In genomic region chr2L:3107988-3108678, dm6 we compare ENCODE assay signal across 2 fruit fly cellular contexts.
TF ChIP-seq lines count a peak whose summit lies in the region.

No protein-coding gene starts in this region.

TF ChIP-seq in whole organism, embryonic, 481 proteins besides CTCF, POLR2A, EP300 and RAD21 (continued from another document and continues in another):
- no peak for TF ChIP-seq Lim3 (GFP tag; IDR thresholded peaks at IDR 0.05; lab: Robert Waterston, UW)
- TF ChIP-seq sd (tag; optimal IDR thresholded peaks at IDR 0.05; lab: Kevin White, UChicago), result peak; percentile 39
- no peak for TF ChIP-seq usp (GFP tag; optimal IDR thresholded peaks at IDR 0.05; lab: Kevin White, UChicago)
- no peak for TF ChIP-seq fru (optimal IDR thresholded peaks at IDR 0.05; lab: Kevin White, UChicago)
- peak; percentile 85 for TF ChIP-seq stwl (tag; optimal IDR thresholded peaks at IDR 0.05; lab: Kevin White, UChicago)
- TF ChIP-seq CG8089 (GFP tag; optimal IDR thresholded peaks at IDR 0.05; lab: Kevin White, UChicago), result no peak
- no peak for TF ChIP-seq p53 (GFP tag; optimal IDR thresholded peaks at IDR 0.05; lab: Kevin White, UChicago)
- no peak for TF ChIP-seq CG2678 (tag; optimal IDR thresholded peaks at IDR 0.05; lab: Kevin White, UChicago)
- peak; percentile 13 for TF ChIP-seq nmo (GFP tag; optimal IDR thresholded peaks at IDR 0.05; lab: Kevin White, UChicago)
- no peak for TF ChIP-seq CG7357 (GFP tag; IDR thresholded peaks at IDR 0.05; lab: Robert Waterston, UW)
- peak; percentile 7 for TF ChIP-seq Dp (GFP tag; optimal IDR thresholded peaks at IDR 0.05; lab: Kevin White, UChicago)
- TF ChIP-seq CG2712 (tag; optimal IDR thresholded peaks at IDR 0.05; lab: Kevin White, UChicago), result no peak
- peak; percentile 82 for TF ChIP-seq Jarid2 (GFP tag; optimal IDR thresholded peaks at IDR 0.05; lab: Kevin White, UChicago)
- peak; percentile 48 for TF ChIP-seq CG15269 (tag; optimal IDR thresholded peaks at IDR 0.05; lab: Kevin White, UChicago)
- TF ChIP-seq pzg (GFP tag; optimal IDR thresholded peaks at IDR 0.05; lab: Kevin White, UChicago), result no peak
- peak; percentile 8 to 94 for TF ChIP-seq Eip74EF (GFP tag; optimal IDR thresholded peaks at IDR 0.05; lab: Kevin White, UChicago)
- no peak for TF ChIP-seq pfk (GFP tag; optimal IDR thresholded peaks at IDR 0.05; lab: Kevin White, UChicago)
- peak; percentile 46; the same call in 1 of the 3 replicates for TF ChIP-seq Opbp (GFP tag; IDR thresholded peaks at IDR 0.05; lab: Robert Waterston, UW; ENCODE audit: partially characterized antibody)
- peak; percentile 10; the same call in 1 of the 2 replicates for TF ChIP-seq chm (GFP tag; IDR thresholded peaks at IDR 0.05; lab: Robert Waterston, UW)
- no peak for TF ChIP-seq CG10274 (GFP tag; optimal IDR thresholded peaks at IDR 0.05; lab: Kevin White, UChicago)
- peak; percentile 36; the same call in 1 of the 2 replicates for TF ChIP-seq Bgb (GFP tag; IDR thresholded peaks at IDR 0.05; lab: Robert Waterston, UW; ENCODE audit: partially characterized antibody)
- no peak for TF ChIP-seq CG8765 (GFP tag; IDR thresholded peaks at IDR 0.05; lab: Robert Waterston, UW)
- TF ChIP-seq z (GFP tag; IDR thresholded peaks at IDR 0.05; lab: Robert Waterston, UW), result 0 out of 3 replicates have a peak, but pooled peaks have one; percentile 34
- 0 out of 3 replicates have a peak, but pooled peaks have one; percentile 12 for TF ChIP-seq row (GFP tag; IDR thresholded peaks at IDR 0.05; lab: Robert Waterston, UW)
- TF ChIP-seq CrebB (tag; optimal IDR thresholded peaks at IDR 0.05; lab: Kevin White, UChicago), result no peak
- TF ChIP-seq CG10209 (GFP tag; optimal IDR thresholded peaks at IDR 0.05; lab: Kevin White, UChicago), result no peak
- 0 out of 2 replicates have a peak, but pooled peaks have one; percentile 32 for TF ChIP-seq Rfx (GFP tag; IDR thresholded peaks at IDR 0.05; lab: Robert Waterston, UW)
- peak; percentile 99 for TF ChIP-seq chinmo (GFP tag; IDR thresholded peaks at IDR 0.05; lab: Robert Waterston, UW; ENCODE audit: partially characterized antibody)
- no peak for TF ChIP-seq CG2120 (GFP tag; optimal IDR thresholded peaks at IDR 0.05; lab: Kevin White, UChicago)
- no peak for TF ChIP-seq Doc2 (GFP tag; IDR thresholded peaks at IDR 0.05; lab: Robert Waterston, UW)
- TF ChIP-seq lola (GFP tag; optimal IDR thresholded peaks at IDR 0.05; lab: Kevin White, UChicago), result peak in 1 of 3 experiments; percentile 51
- no peak for TF ChIP-seq CG3407 (GFP tag; optimal IDR thresholded peaks at IDR 0.05; lab: Kevin White, UChicago)
- no peak for TF ChIP-seq CG8290 (GFP tag; optimal IDR thresholded peaks at IDR 0.05; lab: Kevin White, UChicago)
- TF ChIP-seq CG8290 (tag; optimal IDR thresholded peaks at IDR 0.05; lab: Kevin White, UChicago), result peak; percentile 14 to 70
- no peak for TF ChIP-seq CG3838 (GFP tag; optimal IDR thresholded peaks at IDR 0.05; lab: Kevin White, UChicago)
- no peak for TF ChIP-seq CG32772 (GFP tag; IDR thresholded peaks at IDR 0.05; lab: Robert Waterston, UW)
- no peak for TF ChIP-seq ara (GFP tag; IDR thresholded peaks at IDR 0.05; lab: Robert Waterston, UW)
- no peak for TF ChIP-seq CG9797 (GFP tag; optimal IDR thresholded peaks at IDR 0.05; lab: Kevin White, UChicago)
- TF ChIP-seq Vsx1 (GFP tag; optimal IDR thresholded peaks at IDR 0.05; lab: Kevin White, UChicago), result no peak
- TF ChIP-seq CG3163 (GFP tag; optimal IDR thresholded peaks at IDR 0.05; lab: Kevin White, UChicago), result peak; percentile 97
- TF ChIP-seq CG6813 (GFP tag; optimal IDR thresholded peaks at IDR 0.05; lab: Kevin White, UChicago), result no peak
- no peak for TF ChIP-seq tap (tag; optimal IDR thresholded peaks at IDR 0.05; lab: Kevin White, UChicago)
- no peak for TF ChIP-seq aop (GFP tag; IDR thresholded peaks at IDR 0.05; lab: Robert Waterston, UW)
- TF ChIP-seq CG17568 (GFP tag; optimal IDR thresholded peaks at IDR 0.05; lab: Kevin White, UChicago), result no peak
- TF ChIP-seq kay (GFP tag; optimal IDR thresholded peaks at IDR 0.05; lab: Kevin White, UChicago), result peak; percentile 39
- TF ChIP-seq CG43689 (GFP tag; IDR thresholded peaks at IDR 0.05; lab: Robert Waterston, UW), result no peak
- peak; percentile 37; the same call in 1 of the 2 replicates for TF ChIP-seq CG13287 (GFP tag; IDR thresholded peaks at IDR 0.05; lab: Robert Waterston, UW; ENCODE audit: partially characterized antibody)
- TF ChIP-seq chif (GFP tag; optimal IDR thresholded peaks at IDR 0.05; lab: Kevin White, UChicago), result no peak
- no peak for TF ChIP-seq H15 (GFP tag; IDR thresholded peaks at IDR 0.05; lab: Robert Waterston, UW)
- no peak for TF ChIP-seq sens-2 (GFP tag; IDR thresholded peaks at IDR 0.05; lab: Robert Waterston, UW)
- TF ChIP-seq CG17359 (tag; optimal IDR thresholded peaks at IDR 0.05; lab: Kevin White, UChicago), result no peak
- no peak for TF ChIP-seq Fer2 (tag; optimal IDR thresholded peaks at IDR 0.05; lab: Kevin White, UChicago)
- no peak for TF ChIP-seq esg (GFP tag; conservative IDR thresholded peaks at IDR 0.05; lab: Robert Waterston, UW)
- no peak for TF ChIP-seq Pdp1 (GFP tag; optimal IDR thresholded peaks at IDR 0.05; lab: Kevin White, UChicago)
- TF ChIP-seq disco-r (GFP tag; optimal IDR thresholded peaks at IDR 0.05; lab: Kevin White, UChicago), result no peak
- no peak for TF ChIP-seq org-1 (GFP tag; optimal IDR thresholded peaks at IDR 0.05; lab: Kevin White, UChicago)
- TF ChIP-seq fd96Cb (tag; optimal IDR thresholded peaks at IDR 0.05; lab: Kevin White, UChicago), result no peak
- no peak for TF ChIP-seq ken (GFP tag; IDR thresholded peaks at IDR 0.05; lab: Robert Waterston, UW)
- TF ChIP-seq CG16863 (GFP tag; optimal IDR thresholded peaks at IDR 0.05; lab: Kevin White, UChicago), result no peak
- TF ChIP-seq bigmax (GFP tag; optimal IDR thresholded peaks at IDR 0.05; lab: Kevin White, UChicago), result no peak
- TF ChIP-seq grn (GFP tag; optimal IDR thresholded peaks at IDR 0.05; lab: Kevin White, UChicago), result peak; percentile 92
- no peak for TF ChIP-seq Mrtf (GFP tag; IDR thresholded peaks at IDR 0.05; lab: Robert Waterston, UW)
- no peak for TF ChIP-seq CG30431 (GFP tag; optimal IDR thresholded peaks at IDR 0.05; lab: Kevin White, UChicago)
- peak; percentile 60 for TF ChIP-seq oc (tag; optimal IDR thresholded peaks at IDR 0.05; lab: Kevin White, UChicago)
- peak; percentile 100 for TF ChIP-seq CG2199 (GFP tag; IDR thresholded peaks at IDR 0.05; lab: Robert Waterston, UW)
- TF ChIP-seq luna (GFP tag; optimal IDR thresholded peaks at IDR 0.05; lab: Kevin White, UChicago), result no peak
- TF ChIP-seq CG17912 (GFP tag; optimal IDR thresholded peaks at IDR 0.05; lab: Kevin White, UChicago), result peak; percentile 22

TF ChIP-seq in whole organism, prepupa, 60 proteins besides CTCF, POLR2A, EP300 and RAD21 (continued from another document):
- TF ChIP-seq Hr39 (GFP tag; optimal IDR thresholded peaks at IDR 0.05; lab: Kevin White, UChicago), result no peak
- TF ChIP-seq salr (GFP tag; optimal IDR thresholded peaks at IDR 0.05; lab: Kevin White, UChicago), result no peak
- 0 out of 2 replicates have a peak, but pooled peaks have one; percentile 9 for TF ChIP-seq CG15336 (GFP tag; IDR thresholded peaks at IDR 0.05; lab: Robert Waterston, UW)
- TF ChIP-seq CG8319 (GFP tag; optimal IDR thresholded peaks at IDR 0.05; lab: Kevin White, UChicago), result no peak
- TF ChIP-seq CG6163 (GFP tag; IDR thresholded peaks at IDR 0.05; lab: Robert Waterston, UW), result no peak
- TF ChIP-seq CG6276 (GFP tag; optimal IDR thresholded peaks at IDR 0.05; lab: Kevin White, UChicago), result no peak
- TF ChIP-seq CG3032 (tag; optimal IDR thresholded peaks at IDR 0.05; lab: Kevin White, UChicago), result no peak
- TF ChIP-seq CG11902 (GFP tag; optimal IDR thresholded peaks at IDR 0.05; lab: Kevin White, UChicago), result no peak
- TF ChIP-seq net (GFP tag; optimal IDR thresholded peaks at IDR 0.05; lab: Kevin White, UChicago), result no peak
- TF ChIP-seq vri (GFP tag; optimal IDR thresholded peaks at IDR 0.05; lab: Kevin White, UChicago), result no peak
- TF ChIP-seq CG8632 (GFP tag; optimal IDR thresholded peaks at IDR 0.05; lab: Kevin White, UChicago), result no peak
- TF ChIP-seq ss (GFP tag; optimal IDR thresholded peaks at IDR 0.05; lab: Kevin White, UChicago), result peak in 1 of 2 experiments; percentile 70
- TF ChIP-seq Lpt (GFP tag; optimal IDR thresholded peaks at IDR 0.05; lab: Kevin White, UChicago), result no peak
- TF ChIP-seq CG10669 (GFP tag; optimal IDR thresholded peaks at IDR 0.05; lab: Kevin White, UChicago), result no peak
